Fruit fly (Drosophila melanogaster) whole organism, embryonic: ENCODE data around the gene LIMK1.

Source experiments
- Awh ChIP-seq: fragments of 200-800 bp; sonication (Bioruptor generic); IDR thresholded peaks from 2 replicates; pipeline ENCODE4, ENCODE4 v1.3.6; 2022; ENCODE audit warnings: missing biosample characterization, missing genetic modification characterization
- B-H2 ChIP-seq: fragments of 200-800 bp; sonication (Bioruptor generic); optimal IDR thresholded peaks from 2 replicates; lab custom pipeline; 2018; ENCODE audit warnings: missing biosample characterization, mild to moderate bottlenecking, missing genetic modification characterization
- Bdp1 ChIP-seq: fragments of 200-800 bp; sonication (Bioruptor generic); optimal IDR thresholded peaks from 3 replicates; lab custom pipeline; 2016; ENCODE audit warnings: missing biosample characterization, missing genetic modification characterization
- Bgb ChIP-seq: fragments of 200-800 bp; sonication (Bioruptor generic); IDR thresholded peaks from 2 replicates; pipeline ENCODE4 v1.3.6; 2022; ENCODE audit warnings: missing biosample characterization, missing genetic modification characterization; ENCODE audit not compliant: partially characterized antibody
- CG12219 ChIP-seq: fragments of 200-800 bp; sonication (Bioruptor generic); optimal IDR thresholded peaks from 3 replicates; lab custom pipeline; 2018; ENCODE audit warnings: missing biosample characterization, mild to moderate bottlenecking, missing genetic modification characterization
- CG12659 ChIP-seq: fragments of 200-800 bp; sonication (Bioruptor generic); optimal IDR thresholded peaks from 3 replicates; lab custom pipeline; 2017; ENCODE audit warnings: mild to moderate bottlenecking, missing biosample characterization, missing genetic modification reagents, missing genetic modification characterization
- CG12769 ChIP-seq: fragments of 200-800 bp; sonication (Bioruptor generic); optimal IDR thresholded peaks from 2 replicates; lab custom pipeline; 2019; ENCODE audit warnings: missing biosample characterization, mild to moderate bottlenecking, missing genetic modification characterization, moderate library complexity
- CG14860 ChIP-seq: fragments of 200-800 bp; sonication (Bioruptor generic); IDR thresholded peaks from 3 replicates; pipeline ENCODE4 v1.3.6; 2022; ENCODE audit warnings: missing biosample characterization, missing genetic modification characterization; ENCODE audit not compliant: partially characterized antibody
- CG14965 ChIP-seq: fragments of 200-800 bp; sonication (Bioruptor generic); optimal IDR thresholded peaks from 2 replicates; lab custom pipeline; 2016; ENCODE audit warnings: missing biosample characterization, missing genetic modification characterization, borderline replicate concordance
- CG18476 ChIP-seq: fragments of 200-800 bp; sonication (Bioruptor generic); optimal IDR thresholded peaks from 2 replicates; lab custom pipeline; 2016; ENCODE audit warnings: missing biosample characterization, mild to moderate bottlenecking, missing genetic modification characterization
- CG18599 ChIP-seq: fragments of 200-800 bp; sonication (Bioruptor generic); optimal IDR thresholded peaks from 3 replicates; lab custom pipeline; 2017; ENCODE audit warnings: missing biosample characterization, missing genetic modification characterization, mild to moderate bottlenecking, moderate library complexity, missing genetic modification reagents
- CG42726 ChIP-seq: fragments of 200-800 bp; sonication (Bioruptor generic); IDR thresholded peaks from 2 replicates; pipeline ENCODE4 v1.3.6; 2022; ENCODE audit warnings: missing biosample characterization, missing genetic modification characterization; ENCODE audit not compliant: partially characterized antibody
- CG4424 ChIP-seq: fragments of 200-800 bp; sonication (Bioruptor generic); optimal IDR thresholded peaks from 3 replicates; lab custom pipeline; 2016; ENCODE audit warnings: missing biosample characterization, missing genetic modification characterization
- CG6654 ChIP-seq: fragments of 200-800 bp; sonication (Bioruptor generic); optimal IDR thresholded peaks from 2 replicates; lab custom pipeline; 2017; ENCODE audit warnings: missing biosample characterization, mild to moderate bottlenecking, missing genetic modification characterization
- CG6689 ChIP-seq: fragments of 200-800 bp; sonication (Bioruptor generic); IDR thresholded peaks from 2 replicates; pipeline ENCODE4 v1.3.6; 2022; ENCODE audit warnings: missing biosample characterization, missing genetic modification characterization
- CG7372 ChIP-seq: fragments of 200-800 bp; sonication (Bioruptor generic); IDR thresholded peaks from 2 replicates; pipeline ENCODE4 v1.3.6; 2022; ENCODE audit warnings: missing biosample characterization, missing genetic modification characterization
- CG8281 ChIP-seq: fragments of 200-800 bp; sonication (Bioruptor generic); optimal IDR thresholded peaks from 2 replicates; lab custom pipeline; 2018; ENCODE audit warnings: missing biosample characterization, mild to moderate bottlenecking, missing genetic modification characterization, moderate library complexity
- CG8359 ChIP-seq: fragments of 200-800 bp; sonication (Bioruptor generic); optimal IDR thresholded peaks from 2 replicates; lab custom pipeline; 2017; ENCODE audit warnings: missing biosample characterization, mild to moderate bottlenecking, missing genetic modification characterization, borderline replicate concordance
- Camta ChIP-seq: fragments of 200-800 bp; sonication (Bioruptor generic); optimal IDR thresholded peaks from 2 replicates; lab custom pipeline; 2016; ENCODE audit warnings: missing biosample characterization, missing genetic modification characterization
- Eip74EF ChIP-seq, 2 experiments: fragments of 200-800 bp in 1 of 2; fragments of >200 bp in 1 of 2; sonication (Bioruptor generic) in 1 of 2; optimal IDR thresholded peaks; 2 replicates each; lab custom pipeline; 2017 to 2019; ENCODE audit warnings: missing biosample characterization in 2 of 2, missing genetic modification characterization in 2 of 2, mild to moderate bottlenecking in 1 of 2, moderate library complexity in 1 of 2
- Ets65A ChIP-seq: fragments of 200-800 bp; sonication (Bioruptor generic); peaks from one replicate; lab custom pipeline; 2016; ENCODE audit warnings: missing biosample characterization, missing genetic modification characterization
- Gug ChIP-seq: fragments of 200-800 bp; sonication (Bioruptor generic); IDR thresholded peaks from 4 replicates; pipeline ENCODE4 v1.3.6; 2022; ENCODE audit warnings: missing biosample characterization, missing genetic modification characterization
- H2.0 ChIP-seq: fragments of 200-800 bp; sonication (Bioruptor generic); IDR thresholded peaks from 2 replicates; pipeline ENCODE4 v1.3.6; 2022; ENCODE audit warnings: missing biosample characterization, missing genetic modification characterization
- Nf-YB ChIP-seq: fragments of 200-800 bp; sonication (Bioruptor generic); optimal IDR thresholded peaks from 3 replicates; lab custom pipeline; 2019; ENCODE audit warnings: missing biosample characterization, mild to moderate bottlenecking, missing genetic modification characterization, moderate library complexity
- Optix ChIP-seq: fragments of 200-800 bp; sonication (Bioruptor generic); IDR thresholded peaks from 3 replicates; pipeline ENCODE4 v1.3.6; 2022; ENCODE audit warnings: missing biosample characterization, missing genetic modification characterization
- Pdp1 ChIP-seq, 2 experiments: fragments of 200-800 bp; sonication (Bioruptor generic); optimal IDR thresholded peaks; 3 replicates each; lab custom pipeline; 2016; ENCODE audit warnings: missing biosample characterization in 2 of 2, missing genetic modification characterization in 2 of 2, mild to moderate bottlenecking in 1 of 2, moderate library complexity in 1 of 2
- Rfx ChIP-seq: fragments of 200-800 bp; sonication (Bioruptor generic); IDR thresholded peaks from 2 replicates; pipeline ENCODE4 v1.3.6; 2022; ENCODE audit warnings: missing biosample characterization, missing genetic modification characterization
- Sox100B ChIP-seq: fragments of 200-800 bp; sonication (Bioruptor generic); optimal IDR thresholded peaks from 3 replicates; lab custom pipeline; 2018; ENCODE audit warnings: missing biosample characterization, mild to moderate bottlenecking, missing genetic modification characterization
- Sox102F ChIP-seq: fragments of 200-800 bp; sonication (Bioruptor generic); optimal IDR thresholded peaks from 2 replicates; lab custom pipeline; 2018; ENCODE audit warnings: missing biosample characterization, mild to moderate bottlenecking, missing genetic modification characterization, moderate library complexity
- al ChIP-seq: fragments of 200-800 bp; sonication (Bioruptor generic); IDR thresholded peaks from 2 replicates; pipeline ENCODE4 v1.3.6; 2022; ENCODE audit warnings: missing biosample characterization, missing genetic modification characterization
- ap ChIP-seq: fragments of 200-800 bp; sonication (Bioruptor generic); IDR thresholded peaks from 2 replicates; pipeline ENCODE4 v1.3.6; 2022; ENCODE audit warnings: missing biosample characterization, missing genetic modification characterization
- br ChIP-seq: fragments of >200 bp; optimal IDR thresholded peaks from 2 replicates; lab custom pipeline; 2017
- dan ChIP-seq: fragments of 200-800 bp; sonication (Bioruptor generic); IDR thresholded peaks from 2 replicates; pipeline ENCODE4 v1.3.6; 2022; ENCODE audit warnings: missing biosample characterization, missing genetic modification characterization
- en ChIP-seq: fragments of 200-800 bp; sonication (Bioruptor generic); optimal IDR thresholded peaks from 2 replicates; lab custom pipeline; 2016; ENCODE audit warnings: missing biosample characterization, missing genetic modification characterization
- fd96Cb ChIP-seq: fragments of 200-800 bp; sonication (Bioruptor generic); optimal IDR thresholded peaks from 2 replicates; lab custom pipeline; 2018; ENCODE audit warnings: missing biosample characterization, mild to moderate bottlenecking, missing genetic modification characterization, moderate library complexity
- fu2 ChIP-seq: fragments of 200-800 bp; sonication (Bioruptor generic); optimal IDR thresholded peaks from 2 replicates; lab custom pipeline; 2016; ENCODE audit warnings: missing biosample characterization, missing genetic modification characterization
- gt ChIP-seq: fragments of 200-800 bp; sonication (Bioruptor generic); IDR thresholded peaks from 2 replicates; pipeline ENCODE4 v1.3.6; 2022; ENCODE audit warnings: missing biosample characterization, missing genetic modification characterization
- hbn ChIP-seq: fragments of 200-800 bp; sonication (Bioruptor generic); IDR thresholded peaks from 2 replicates; pipeline ENCODE4 v1.3.6; 2022; ENCODE audit warnings: missing biosample characterization, missing genetic modification characterization; ENCODE audit not compliant: partially characterized antibody
- ind ChIP-seq: fragments of 200-800 bp; sonication (Bioruptor generic); optimal IDR thresholded peaks from 3 replicates; lab custom pipeline; 2016; ENCODE audit warnings: missing biosample characterization, missing genetic modification characterization
- knrl ChIP-seq: fragments of 200-800 bp; sonication (Bioruptor generic); IDR thresholded peaks from 3 replicates; pipeline ENCODE4 v1.3.6; 2022; ENCODE audit warnings: missing biosample characterization, missing genetic modification characterization; ENCODE audit not compliant: partially characterized antibody
- nau ChIP-seq: fragments of 200-800 bp; sonication (Bioruptor generic); optimal IDR thresholded peaks from 3 replicates; lab custom pipeline; 2017; ENCODE audit warnings: missing biosample characterization, mild to moderate bottlenecking, missing genetic modification characterization, missing genetic modification reagents
- nerfin-1 ChIP-seq: fragments of 200-800 bp; sonication (Bioruptor generic); optimal IDR thresholded peaks from 3 replicates; lab custom pipeline; 2019; ENCODE audit warnings: missing biosample characterization, mild to moderate bottlenecking, missing genetic modification characterization, moderate library complexity
- nmo ChIP-seq: fragments of 200-800 bp; sonication (Bioruptor generic); optimal IDR thresholded peaks from 2 replicates; lab custom pipeline; 2018; ENCODE audit warnings: missing biosample characterization, mild to moderate bottlenecking, missing genetic modification characterization, moderate library complexity
- oc ChIP-seq: fragments of 200-800 bp; sonication (Bioruptor generic); optimal IDR thresholded peaks from 2 replicates; lab custom pipeline; 2018; ENCODE audit warnings: missing biosample characterization, mild to moderate bottlenecking, missing genetic modification characterization, moderate library complexity
- pho ChIP-seq: fragments of 200-800 bp; sonication (Bioruptor generic); optimal IDR thresholded peaks from 2 replicates; lab custom pipeline; 2016; ENCODE audit warnings: missing biosample characterization, missing genetic modification characterization
- pnt ChIP-seq: fragments of 200-800 bp; sonication (Bioruptor generic); optimal IDR thresholded peaks from 3 replicates; lab custom pipeline; 2016; ENCODE audit warnings: missing biosample characterization, missing genetic modification characterization
- sens-2 ChIP-seq: fragments of 200-800 bp; sonication (Bioruptor generic); IDR thresholded peaks from 2 replicates; pipeline ENCODE4 v1.3.6; 2022; ENCODE audit warnings: missing biosample characterization, missing genetic modification characterization
- sob ChIP-seq: fragments of 200-800 bp; sonication (Bioruptor generic); IDR thresholded peaks from 2 replicates; pipeline ENCODE4 v1.3.6; 2022; ENCODE audit warnings: missing biosample characterization, missing genetic modification characterization
- trh ChIP-seq: fragments of 200-800 bp; sonication (Bioruptor generic); optimal IDR thresholded peaks from 2 replicates; lab custom pipeline; 2016; ENCODE audit warnings: missing biosample characterization, missing genetic modification characterization
- wor ChIP-seq: fragments of 200-800 bp; sonication (Bioruptor generic); IDR thresholded peaks from 2 replicates; pipeline ENCODE4 v1.3.6; 2022; ENCODE audit warnings: missing biosample characterization, missing genetic modification characterization

The LIMK1 gene

dm6 chrX:12579506-12579999, 12.4 kb downstream of the LIMK1 start (continued):
- TF ChIP-seq sob (GFP tag; lab: Robert Waterston, UW) (peak; percentile 92), CG14860 (GFP tag; lab: Robert Waterston, UW) (0 out of 3 replicates have a peak, but pooled peaks have one; percentile 10), CG12659 (GFP tag; lab: Kevin White, UChicago) (peak; percentile 97), CG14965 (GFP tag; lab: Kevin White, UChicago) (peak; percentile 73), pnt (GFP tag; lab: Kevin White, UChicago) (peak; percentile 93), nau (peak; percentile 96), knrl (no peak), CG8281 (tag; lab: Kevin White, UChicago) (peak; percentile 82), CG4424 (GFP tag; lab: Kevin White, UChicago) (peak; percentile 94), en (GFP tag; lab: Kevin White, UChicago) (peak; percentile 94), Ets65A (GFP tag; lab: Kevin White, UChicago) (peak; percentile 99), Sox100B (GFP tag; lab: Kevin White, UChicago) (peak; percentile 97), fu2 (peak; percentile 96), Rfx (peak; percentile 94), Optix (GFP tag; lab: Robert Waterston, UW) (peak; percentile 83), trh (GFP tag; lab: Kevin White, UChicago) (peak; percentile 88), CG6654 (peak; percentile 85), H2.0 (GFP tag; lab: Robert Waterston, UW) (peak; percentile 88), Awh (GFP tag; lab: Robert Waterston, UW) (peak; percentile 91), fd96Cb (tag; lab: Kevin White, UChicago) (peak; percentile 96), nerfin-1 (tag; lab: Kevin White, UChicago) (peak; percentile 83), CG18476 (GFP tag; lab: Kevin White, UChicago) (peak; percentile 93), CG12219 (GFP tag; lab: Kevin White, UChicago) (peak; percentile 93), CG12769 (tag; lab: Kevin White, UChicago) (peak; percentile 91), Bdp1 (GFP tag; lab: Kevin White, UChicago) (peak; percentile 87), al (GFP tag; lab: Robert Waterston, UW) (peak; percentile 92), Nf-YB (GFP tag; lab: Kevin White, UChicago) (peak; percentile 81), CG6689 (GFP tag; lab: Robert Waterston, UW) (peak; percentile 94), Camta (GFP tag; lab: Kevin White, UChicago) (peak; percentile 62), br (lab: Kevin White, UChicago) (no peak), gt (peak; percentile 61), CG7372 (GFP tag; lab: Robert Waterston, UW) (peak; percentile 91), wor (peak; percentile 91), dan (GFP tag; lab: Robert Waterston, UW) (no peak; the same call in 1 of the 2 replicates), Bgb (GFP tag; lab: Robert Waterston, UW) (no peak), CG18599 (GFP tag; lab: Kevin White, UChicago) (peak; percentile 98), Gug (GFP tag; lab: Robert Waterston, UW) (peak; percentile 86), nmo (GFP tag; lab: Kevin White, UChicago) (peak; percentile 97), CG8359 (GFP tag; lab: Kevin White, UChicago) (peak; percentile 84), Eip74EF (GFP tag; optimal IDR thresholded peaks at IDR 0.05; lab: Kevin White, UChicago) (peak in 1 of 2 experiments; percentile 94), sens-2 (peak; percentile 73), Pdp1 (GFP tag; optimal IDR thresholded peaks at IDR 0.05; lab: Kevin White, UChicago) (peak; percentile 93 to 96), hbn (no peak), ap (GFP tag; lab: Robert Waterston, UW) (peak; percentile 86), pho (peak; percentile 97), B-H2 (GFP tag; lab: Kevin White, UChicago) (peak; percentile 91), ind (GFP tag; lab: Kevin White, UChicago) (peak; percentile 94), CG42726 (GFP tag; lab: Robert Waterston, UW) (no peak), Sox102F (peak; percentile 98), oc (tag; lab: Kevin White, UChicago) (peak; percentile 91)
